Worm (Caenorhabditis elegans): ENCODE data around the gene srb-16.
A peak's percentile ranks its signal among the peaks of the same experiment; 100 is the strongest.

srb-16 gene

ce11 chrII:5176934-5177333 is 26.2 kb upstream of the srb-16 start:
- TF ChIP-seq nhr-25 (tag; optimal IDR thresholded peaks at IDR 0.05; ENCODE audit: borderline replicate concordance, insufficient read depth) (no peak), ceh-20 (GFP tag; IDR thresholded peaks at IDR 0.05) (no peak), unc-62 (GFP tag; optimal IDR thresholded peaks at IDR 0.05 in 1 of 2) (peak in 1 of 2 experiments; percentile 37), unc-62 (tag; optimal IDR thresholded peaks at IDR 0.05) (no peak), aha-1 (tag) (peak; percentile 93)

DNA sequence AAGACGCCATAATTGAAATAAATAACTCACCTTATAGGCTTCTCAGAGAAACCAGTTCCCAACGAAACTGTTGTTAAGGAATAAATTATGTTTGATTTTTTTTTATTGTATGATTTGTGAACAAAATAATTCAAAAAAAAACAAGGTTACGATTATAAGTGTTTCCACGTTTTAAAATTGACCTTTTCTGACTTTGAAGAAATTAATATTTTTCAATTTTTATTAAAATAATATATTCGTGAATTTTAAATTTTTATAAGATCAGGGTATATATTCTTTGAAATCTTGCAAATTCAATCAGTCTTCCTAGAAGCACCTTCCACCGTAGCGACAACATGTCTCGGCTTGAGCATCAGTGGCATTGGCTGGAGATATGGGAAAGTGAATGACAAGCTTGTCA is 23.6 kb upstream of the srb-16 start, which contains the start of gene C27D6.3:
TSS of gene C27D6.3 (minus strand) at position 101 of the 400 bp plus-strand sequence.
- no peak for TF ChIP-seq Y5F2A.4 (GFP tag; optimal IDR thresholded peaks at IDR 0.05)
- no peak for TF ChIP-seq ztf-7 (tag; optimal IDR thresholded peaks at IDR 0.05)
- TF ChIP-seq mes-2 (tag; optimal IDR thresholded peaks at IDR 0.05; ENCODE audit: poor library complexity, severe bottlenecking): no peak

ce11 chrII:5172451-5172850 is 21.7 kb upstream of the srb-16 start, which contains the start of gene C27D6.1:
Gene C27D6.1 (plus strand): TSS chrII:5172751.
- peak in 1 of 2 experiments; percentile 74 for TF ChIP-seq unc-62 (GFP tag; optimal IDR thresholded peaks at IDR 0.05 in 1 of 2)
- TF ChIP-seq unc-62 (tag; optimal IDR thresholded peaks at IDR 0.05): no peak
- no peak for TF ChIP-seq T26A8.4 (GFP tag; IDR thresholded peaks at IDR 0.05)
- no peak for TF ChIP-seq ceh-44 (GFP tag; IDR thresholded peaks at IDR 0.05)
- TF ChIP-seq lin-1 (GFP tag; IDR thresholded peaks at IDR 0.05): no peak
- TF ChIP-seq nhr-11 (tag; optimal IDR thresholded peaks at IDR 0.05): no peak
- peak; percentile 5 for TF ChIP-seq aha-1 (tag)
- no peak for TF ChIP-seq F10B5.3 (tag; optimal IDR thresholded peaks at IDR 0.05)
- TF ChIP-seq tra-1 (GFP tag; IDR thresholded peaks at IDR 0.05): no peak
- TF ChIP-seq nhr-111 (GFP tag; optimal IDR thresholded peaks at IDR 0.05): no peak
- no peak for TF ChIP-seq lin-29 (GFP tag; IDR thresholded peaks at IDR 0.05)
- no peak for TF ChIP-seq zag-1 (tag; optimal IDR thresholded peaks at IDR 0.05)
- no peak for TF ChIP-seq hlh-30 (tag; optimal IDR thresholded peaks at IDR 0.05; ENCODE audit: insufficient read depth)
- no peak for TF ChIP-seq lim-7 (GFP tag; IDR thresholded peaks at IDR 0.05)
- no peak for TF ChIP-seq php-3 (GFP tag; IDR thresholded peaks at IDR 0.05)
- no peak for TF ChIP-seq fos-1 (tag; optimal IDR thresholded peaks at IDR 0.05)

ce11 chrII:5171610-5172009 is 20.9 kb upstream of the srb-16 start, which contains the start of gene C27D6.15:
Gene C27D6.15 (plus strand): TSS chrII:5171910.
- TF ChIP-seq daf-19 (GFP tag; conservative IDR thresholded peaks at IDR 0.05): no peak

DNA sequence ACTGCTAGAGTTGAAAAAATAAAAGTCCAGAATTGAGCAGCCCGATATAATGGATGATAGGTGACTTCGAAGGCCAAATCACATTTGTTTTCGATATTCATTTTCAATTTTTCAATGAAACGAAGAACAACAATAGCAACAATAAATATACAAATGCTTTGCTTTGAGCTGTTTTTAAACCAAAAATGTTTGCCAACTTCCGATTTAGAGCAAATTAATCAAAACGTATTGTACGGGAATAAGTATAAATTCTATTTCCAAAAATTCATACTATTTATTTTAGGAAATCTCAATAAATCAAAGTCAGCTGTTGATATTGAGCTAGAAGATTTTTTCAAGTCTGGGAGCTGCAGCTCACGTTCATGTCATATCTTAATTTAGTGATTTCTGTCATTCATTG is 20.2 kb upstream of the srb-16 start, which contains the start of gene srb-1:
TSS of gene srb-1 (minus strand) at position 101 of the 400 bp plus-strand sequence.
- TF ChIP-seq nhr-77 (tag; optimal IDR thresholded peaks at IDR 0.05) (no peak), egl-43 (GFP tag; IDR thresholded peaks at IDR 0.05) (no peak), zfp-3 (GFP tag; conservative IDR thresholded peaks at IDR 0.05) (no peak), mxl-3 (GFP tag; optimal IDR thresholded peaks at IDR 0.05) (no peak), daf-16 (GFP tag; optimal IDR thresholded peaks at IDR 0.05) (no peak), daf-16 (tag; optimal IDR thresholded peaks at IDR 0.05) (no peak), dmd-8 (GFP tag; IDR thresholded peaks at IDR 0.05) (no peak), unc-62 (GFP tag; optimal IDR thresholded peaks at IDR 0.05 in 1 of 2) (peak in 1 of 2 experiments; percentile 15), unc-62 (tag; optimal IDR thresholded peaks at IDR 0.05) (no peak)

DNA sequence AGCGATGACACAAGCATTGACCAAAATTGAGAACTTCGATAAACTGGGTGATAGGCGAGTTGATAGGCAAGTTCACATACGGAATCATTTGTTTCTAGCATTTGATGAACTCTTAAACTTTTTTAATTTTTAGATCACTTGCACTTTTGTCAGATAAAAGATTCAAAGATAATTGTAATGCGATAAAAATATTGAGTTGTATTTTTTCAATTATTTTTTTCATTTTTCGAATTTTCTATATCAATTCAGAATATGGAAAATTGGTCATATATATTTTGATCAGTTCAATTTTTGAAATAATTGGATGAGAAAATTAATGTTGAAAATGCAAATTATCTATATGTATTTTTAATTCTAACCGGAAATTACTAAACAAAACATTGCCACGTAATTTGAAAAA is 16.0 kb upstream of the srb-16 start, which contains the start of gene srb-3:
TSS of gene srb-3 (minus strand) at position 101 of the 400 bp plus-strand sequence.
- no peak for TF ChIP-seq mdt-29 (GFP tag; IDR thresholded peaks at IDR 0.05)
- no peak for TF ChIP-seq jun-1 (tag; optimal IDR thresholded peaks at IDR 0.05)
- TF ChIP-seq dmd-9 (GFP tag; IDR thresholded peaks at IDR 0.05): no peak
- no peak for TF ChIP-seq Y105C5A.15 (GFP tag; IDR thresholded peaks at IDR 0.05)
- TF ChIP-seq daf-8 (GFP tag; IDR thresholded peaks at IDR 0.05): no peak
- TF ChIP-seq lim-7 (GFP tag; IDR thresholded peaks at IDR 0.05): no peak
- TF ChIP-seq ceh-62 (tag; optimal IDR thresholded peaks at IDR 0.05): no peak
- TF ChIP-seq dmd-6 (GFP tag; IDR thresholded peaks at IDR 0.05): no peak
- no peak for TF ChIP-seq ZK546.5 (tag; optimal IDR thresholded peaks at IDR 0.05)
- no peak for TF ChIP-seq php-3 (GFP tag; IDR thresholded peaks at IDR 0.05)
- no peak for TF ChIP-seq F26F4.8 (GFP tag; conservative IDR thresholded peaks at IDR 0.05)
- TF ChIP-seq dve-1 (tag; optimal IDR thresholded peaks at IDR 0.05; ENCODE audit: insufficient read depth): no peak
- no peak for TF ChIP-seq hif-1 (tag; optimal IDR thresholded peaks at IDR 0.05)
- TF ChIP-seq ctbp-1 (GFP tag; IDR thresholded peaks at IDR 0.05): no peak
- no peak for TF ChIP-seq egl-27 (tag; optimal IDR thresholded peaks at IDR 0.05)
- TF ChIP-seq lsy-2 (tag; optimal IDR thresholded peaks at IDR 0.05): no peak

Data from whole organism, L4 larva.